Worm (Caenorhabditis elegans): Measurements from ENCODE around the gene cpg-8.

Gene cpg-8

DNA sequence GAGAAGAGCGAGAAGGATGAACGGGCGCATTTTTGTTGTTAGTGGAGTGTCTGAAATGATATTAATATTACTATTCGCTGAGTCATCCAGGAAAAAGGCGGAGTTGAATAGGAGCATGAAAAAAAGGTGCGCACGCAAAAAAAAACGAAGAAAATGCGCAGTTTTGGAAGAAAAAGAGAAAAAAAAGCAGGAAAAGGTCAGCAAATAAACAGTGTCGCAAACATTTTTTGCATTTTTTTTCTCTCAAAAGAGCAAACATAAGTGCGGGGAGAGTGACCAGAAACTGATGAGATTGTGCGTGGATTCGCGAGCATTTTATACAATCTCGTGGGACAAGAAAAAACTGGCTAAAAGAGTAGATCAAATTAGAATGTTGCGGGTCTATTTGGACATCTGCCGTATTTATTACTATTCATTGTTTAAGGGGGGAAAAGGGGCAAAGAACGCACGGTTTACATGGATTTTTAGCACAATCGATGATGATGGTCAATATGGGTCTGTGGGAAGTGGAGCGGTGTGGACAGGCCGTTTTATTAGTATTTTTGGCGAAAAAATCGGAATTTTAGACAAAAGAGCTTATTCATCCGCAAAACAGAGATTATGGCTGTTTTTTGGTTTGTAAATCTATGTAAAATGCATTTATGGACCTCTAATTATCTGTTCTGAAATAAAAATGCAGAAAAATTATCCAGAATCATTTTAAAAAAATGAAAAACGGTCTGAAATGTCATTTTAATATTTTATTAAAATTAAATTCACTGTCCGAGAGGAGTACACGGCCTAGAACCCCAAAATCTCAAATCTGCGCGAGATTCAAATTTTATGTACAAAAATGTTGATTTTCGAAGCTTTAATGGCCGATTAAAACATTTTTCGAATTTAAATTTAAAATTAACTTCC, at the start of gene cpg-8:
Gene cpg-8, minus strand, starts transcription at position 51 of the 900 bp plus-strand sequence.
- TF ChIP-seq nhr-12 (tag; optimal IDR thresholded peaks at IDR 0.05): no peak
- no peak for TF ChIP-seq pha-4 (tag; optimal IDR thresholded peaks at IDR 0.05)
- TF ChIP-seq nhr-237 (tag; optimal IDR thresholded peaks at IDR 0.05): no peak
- TF ChIP-seq mab-5 (tag; optimal IDR thresholded peaks at IDR 0.05): no peak
- TF ChIP-seq ceh-83 (GFP tag; optimal IDR thresholded peaks at IDR 0.05): no peak
- no peak for TF ChIP-seq hlh-1 (tag; optimal IDR thresholded peaks at IDR 0.05)
- no peak for TF ChIP-seq ces-1 (GFP tag; optimal IDR thresholded peaks at IDR 0.05)
- no peak for TF ChIP-seq mep-1 (tag; optimal IDR thresholded peaks at IDR 0.05)
- no peak for TF ChIP-seq blmp-1 (tag; optimal IDR thresholded peaks at IDR 0.05)
- TF ChIP-seq unc-39 (tag; optimal IDR thresholded peaks at IDR 0.05): no peak
- TF ChIP-seq flh-1 (GFP tag; optimal IDR thresholded peaks at IDR 0.05): no peak
- TF ChIP-seq tbx-8 (GFP tag; optimal IDR thresholded peaks at IDR 0.05): no peak

DNA sequence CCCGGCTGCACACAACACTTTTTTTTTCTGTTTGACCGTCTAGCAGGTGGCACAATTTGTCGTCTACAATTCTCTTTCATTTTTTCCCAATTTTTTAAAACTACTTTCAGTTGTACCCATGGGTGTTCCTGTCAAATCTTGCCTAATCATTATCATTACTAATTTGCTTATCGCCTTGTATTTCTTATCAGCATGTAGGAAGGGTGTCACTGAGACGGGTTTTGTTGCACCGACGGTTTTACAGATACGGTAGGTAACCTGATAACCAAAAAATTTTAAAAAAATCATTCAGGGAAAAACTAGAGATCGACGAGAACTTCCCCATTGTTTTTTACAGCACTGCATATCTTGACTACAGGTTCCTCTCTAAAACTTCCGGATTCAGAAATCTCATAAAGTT, 45.5 kb upstream of the cpg-8 start, which contains the start of gene F39G3.2:
Gene F39G3.2, plus strand, starts transcription at position 105 of the 400 bp plus-strand sequence.
- TF ChIP-seq unc-39 (tag; optimal IDR thresholded peaks at IDR 0.05) (no peak), ham-2 (GFP tag; optimal IDR thresholded peaks at IDR 0.05) (no peak), elt-1 (tag; optimal IDR thresholded peaks at IDR 0.05; ENCODE audit: borderline replicate concordance, insufficient read depth) (no peak), unc-62 (GFP tag; optimal IDR thresholded peaks at IDR 0.05) (no peak)

DNA sequence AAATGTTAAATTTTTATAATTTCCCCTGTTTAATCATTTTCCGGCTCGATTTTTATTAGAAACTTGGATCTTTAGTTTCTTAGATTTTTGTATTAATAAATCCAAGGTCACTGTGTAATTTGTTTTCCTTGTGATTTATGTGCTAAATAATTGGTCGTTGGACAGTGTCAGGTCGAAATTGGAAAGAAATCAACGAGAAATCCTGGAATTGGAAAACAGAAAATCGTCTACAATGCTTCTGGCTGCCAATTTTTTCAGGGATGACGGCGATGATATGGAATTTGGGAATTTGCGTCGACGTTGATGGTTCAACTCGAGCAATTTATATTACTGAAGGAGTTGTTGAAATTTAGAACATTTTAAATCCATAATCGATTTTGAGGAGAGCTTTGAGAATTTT, 42.4 kb upstream of the cpg-8 start:
- no peak for TF ChIP-seq mep-1 (tag; optimal IDR thresholded peaks at IDR 0.05)
- TF ChIP-seq flh-1 (GFP tag; optimal IDR thresholded peaks at IDR 0.05): no peak
- TF ChIP-seq lin-13 (tag; optimal IDR thresholded peaks at IDR 0.05): no peak
- no peak for TF ChIP-seq unc-62 (GFP tag; optimal IDR thresholded peaks at IDR 0.05)
- TF ChIP-seq mab-5 (tag; optimal IDR thresholded peaks at IDR 0.05): no peak
- TF ChIP-seq elt-3 (tag; optimal IDR thresholded peaks at IDR 0.05): no peak
- TF ChIP-seq cnd-1 (tag; optimal IDR thresholded peaks at IDR 0.05): no peak
- TF ChIP-seq ces-1 (GFP tag; optimal IDR thresholded peaks at IDR 0.05): no peak
- no peak for TF ChIP-seq nhr-12 (tag; optimal IDR thresholded peaks at IDR 0.05)
- no peak for TF ChIP-seq elt-1 (tag; optimal IDR thresholded peaks at IDR 0.05; ENCODE audit: borderline replicate concordance, insufficient read depth)
- TF ChIP-seq unc-39 (tag; optimal IDR thresholded peaks at IDR 0.05): no peak
- TF ChIP-seq nhr-2 (tag; optimal IDR thresholded peaks at IDR 0.05): no peak
- TF ChIP-seq snpc-4 (tag; optimal IDR thresholded peaks at IDR 0.05): no peak
- TF ChIP-seq zip-8 (tag; optimal IDR thresholded peaks at IDR 0.05): no peak
- no peak for TF ChIP-seq bed-3 (GFP tag; optimal IDR thresholded peaks at IDR 0.05)
- TF ChIP-seq nhr-76 (tag; optimal IDR thresholded peaks at IDR 0.05): no peak
- TF ChIP-seq lsy-2 (tag; optimal IDR thresholded peaks at IDR 0.05): no peak
- no peak for TF ChIP-seq hlh-1 (tag; optimal IDR thresholded peaks at IDR 0.05)

DNA sequence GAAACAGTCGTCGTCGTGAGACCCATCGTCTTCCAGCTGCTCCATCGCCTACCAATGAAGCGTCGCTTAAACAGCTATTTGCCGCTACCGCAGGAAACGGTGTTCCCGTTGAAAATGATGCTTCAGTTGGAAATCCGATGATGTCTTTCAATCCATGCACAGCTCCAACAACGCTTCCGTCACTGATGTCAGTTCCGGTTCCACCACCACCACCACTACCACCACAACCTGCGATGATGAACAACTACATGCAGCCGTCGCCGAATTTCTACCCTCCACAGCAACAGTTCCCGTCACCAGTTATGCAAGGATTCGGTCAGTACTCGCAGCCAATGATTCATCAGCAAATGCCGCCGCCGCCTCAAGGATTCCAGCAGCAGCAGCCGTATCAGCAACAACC, 41.7 kb upstream of the cpg-8 start:
- no peak for TF ChIP-seq nhr-76 (tag; optimal IDR thresholded peaks at IDR 0.05)
- TF ChIP-seq ham-2 (GFP tag; optimal IDR thresholded peaks at IDR 0.05): no peak
- peak; percentile 27 for TF ChIP-seq ceh-83 (GFP tag; optimal IDR thresholded peaks at IDR 0.05)
- no peak for TF ChIP-seq nhr-2 (tag; optimal IDR thresholded peaks at IDR 0.05)
- TF ChIP-seq cnd-1 (tag; optimal IDR thresholded peaks at IDR 0.05): no peak

DNA sequence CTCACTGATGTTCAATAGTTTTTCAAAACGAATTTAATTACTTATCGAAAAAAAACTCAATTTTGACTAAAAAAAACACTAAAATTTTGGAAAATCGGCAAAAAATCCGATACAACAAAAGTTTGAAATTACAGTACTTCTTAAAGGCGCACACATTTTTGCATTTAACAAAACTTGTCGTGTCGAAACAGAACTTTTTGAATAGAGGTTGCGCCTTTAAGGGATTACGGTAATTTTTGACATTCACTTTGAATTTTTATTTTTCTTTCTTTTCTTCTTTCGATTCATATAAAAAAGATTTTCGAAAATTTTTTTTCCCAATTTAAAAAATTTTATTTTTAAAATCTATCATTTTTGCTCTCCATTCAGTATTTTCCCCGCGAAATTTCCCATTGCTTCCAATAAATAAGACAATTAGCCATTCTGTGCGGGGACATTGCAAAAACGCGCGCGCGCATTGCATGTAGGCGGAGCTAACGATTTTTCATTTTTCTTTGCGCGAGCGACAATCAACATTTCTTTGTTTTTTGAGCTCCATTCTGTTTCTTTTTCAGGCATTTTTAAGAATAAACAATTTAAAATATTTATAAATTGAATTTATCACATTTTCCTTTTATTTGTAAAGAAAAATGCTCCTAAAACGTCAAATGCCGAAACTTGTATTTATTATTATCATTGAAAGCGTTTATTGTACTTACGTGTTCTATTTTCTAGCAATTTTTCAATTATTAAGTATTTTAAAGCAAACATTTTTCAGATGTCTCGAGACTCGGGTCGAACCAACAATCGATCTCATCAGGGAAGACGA, 39.1 kb upstream of the cpg-8 start, which contains the start of gene F39G3.3:
Gene F39G3.3, plus strand, starts transcription at position 758 of the 808 bp plus-strand sequence.
- TF ChIP-seq bed-3 (GFP tag; optimal IDR thresholded peaks at IDR 0.05) (peak; percentile 77), M03D4.4 (tag; optimal IDR thresholded peaks at IDR 0.05) (peak; percentile 92), elt-3 (tag; optimal IDR thresholded peaks at IDR 0.05) (no peak), ceh-83 (GFP tag; optimal IDR thresholded peaks at IDR 0.05) (peak; percentile 87), nhr-237 (tag; optimal IDR thresholded peaks at IDR 0.05) (no peak), mls-2 (tag; optimal IDR thresholded peaks at IDR 0.05) (peak; percentile 93), flh-1 (GFP tag; optimal IDR thresholded peaks at IDR 0.05) (peak; percentile 47), unc-120 (tag; optimal IDR thresholded peaks at IDR 0.05; ENCODE audit: poor library complexity, severe bottlenecking) (peak; percentile 79), cnd-1 (tag; optimal IDR thresholded peaks at IDR 0.05) (peak; percentile 80), lsy-2 (tag; optimal IDR thresholded peaks at IDR 0.05) (peak; percentile 65), nhr-2 (tag; optimal IDR thresholded peaks at IDR 0.05) (peak; percentile 65), nhr-12 (tag; optimal IDR thresholded peaks at IDR 0.05) (no peak), blmp-1 (tag; optimal IDR thresholded peaks at IDR 0.05) (peak; percentile 72), mep-1 (tag; optimal IDR thresholded peaks at IDR 0.05) (peak; percentile 85), sptf-1 (tag; optimal IDR thresholded peaks at IDR 0.05) (peak; percentile 95), pha-4 (tag; optimal IDR thresholded peaks at IDR 0.05) (peak; percentile 2), unc-62 (GFP tag; optimal IDR thresholded peaks at IDR 0.05) (peak; percentile 5), nhr-28 (tag; optimal IDR thresholded peaks at IDR 0.05) (no peak), mab-5 (tag; optimal IDR thresholded peaks at IDR 0.05) (peak; percentile 82), ham-2 (GFP tag; optimal IDR thresholded peaks at IDR 0.05) (peak; percentile 81), ztf-11 (tag; optimal IDR thresholded peaks at IDR 0.05) (peak; percentile 64), ceh-43 (GFP tag; optimal IDR thresholded peaks at IDR 0.05) (peak; percentile 95), sem-2 (GFP tag; optimal IDR thresholded peaks at IDR 0.05) (peak; percentile 67), ceh-39 (tag; optimal IDR thresholded peaks at IDR 0.05) (peak; percentile 11), zip-8 (tag; optimal IDR thresholded peaks at IDR 0.05) (no peak), nhr-76 (tag; optimal IDR thresholded peaks at IDR 0.05) (peak; percentile 35), hlh-1 (tag; optimal IDR thresholded peaks at IDR 0.05) (peak; percentile 87), lin-13 (tag; optimal IDR thresholded peaks at IDR 0.05) (peak; percentile 68), elt-1 (tag; optimal IDR thresholded peaks at IDR 0.05; ENCODE audit: borderline replicate concordance, insufficient read depth) (peak; percentile 39), ces-1 (GFP tag; optimal IDR thresholded peaks at IDR 0.05) (peak; percentile 89)
